Fruit fly (Drosophila melanogaster) whole organism, embryonic: ENCODE data around the gene CG14227.

ENCODE experiments used
- CG10462 ChIP-seq: fragments of 200-800 bp; sonication (Bioruptor generic); optimal IDR thresholded peaks from 2 replicates; lab custom pipeline; 2016; ENCODE audit warnings: missing biosample characterization, missing genetic modification characterization
- CG33557 ChIP-seq: fragments of 200-800 bp; sonication (Bioruptor generic); optimal IDR thresholded peaks from 2 replicates; lab custom pipeline; 2019; ENCODE audit warnings: missing biosample characterization, mild to moderate bottlenecking, missing genetic modification characterization, moderate library complexity
- CG9727 ChIP-seq: fragments of 200-800 bp; sonication (Bioruptor generic); optimal IDR thresholded peaks from 3 replicates; lab custom pipeline; 2017; ENCODE audit warnings: missing biosample characterization, mild to moderate bottlenecking, missing genetic modification characterization
- Deaf1 ChIP-seq: fragments of 200-800 bp; optimal IDR thresholded peaks from 3 replicates; lab custom pipeline; 2019; ENCODE audit warnings: missing biosample characterization, mild to moderate bottlenecking, missing genetic modification characterization, moderate library complexity
- Elba2 ChIP-seq: fragments of 200-800 bp; sonication (Bioruptor generic); optimal IDR thresholded peaks from 3 replicates; lab custom pipeline; 2016; ENCODE audit warnings: missing biosample characterization, missing genetic modification characterization
- Hr39 ChIP-seq: fragments of >200 bp; optimal IDR thresholded peaks from 2 replicates; lab custom pipeline; 2017
- Lpt ChIP-seq: fragments of >200 bp; optimal IDR thresholded peaks from 2 replicates; lab custom pipeline; 2018; ENCODE audit warnings: missing biosample characterization, missing genetic modification characterization
- Six4 ChIP-seq: fragments of 200-800 bp; sonication (Bioruptor generic); optimal IDR thresholded peaks from 2 replicates; lab custom pipeline; 2016; ENCODE audit warnings: missing biosample characterization, missing genetic modification characterization
- nom ChIP-seq: fragments of 200-800 bp; sonication (Bioruptor generic); optimal IDR thresholded peaks from 2 replicates; lab custom pipeline; 2017; ENCODE audit warnings: missing biosample characterization, missing genetic modification characterization, mild to moderate bottlenecking, moderate library complexity, missing genetic modification reagents
- pzg ChIP-seq: fragments of 200-800 bp; sonication (Bioruptor generic); optimal IDR thresholded peaks from 3 replicates; lab custom pipeline; 2018; ENCODE audit warnings: missing biosample characterization, mild to moderate bottlenecking, missing genetic modification characterization, moderate library complexity
- usp ChIP-seq: fragments of >200 bp; optimal IDR thresholded peaks from 2 replicates; lab custom pipeline; 2017; ENCODE audit warnings: missing biosample characterization, missing genetic modification characterization

dm6 chrX:19701611-19702010 lies 12.9 kb upstream of the CG14227 start, which contains the start of gene Tcs4:
- no peak for TF ChIP-seq Hr39
- TF ChIP-seq Deaf1 (tag; lab: Kevin White, UChicago) = no peak
- no peak for TF ChIP-seq CG10462 (GFP tag; lab: Kevin White, UChicago)
- TF ChIP-seq Lpt (GFP tag; lab: Kevin White, UChicago) = no peak
- TF ChIP-seq pzg (GFP tag; lab: Kevin White, UChicago) = peak; percentile 43
- TF ChIP-seq CG9727 (GFP tag; lab: Kevin White, UChicago) = no peak
- TF ChIP-seq Six4 (GFP tag; lab: Kevin White, UChicago) = no peak
- no peak for TF ChIP-seq nom (GFP tag; lab: Kevin White, UChicago)
- no peak for TF ChIP-seq CG33557
- peak; percentile 25 for TF ChIP-seq Elba2 (GFP tag; lab: Kevin White, UChicago)
- TF ChIP-seq usp = no peak
